Worm (Caenorhabditis elegans): Measurements from ENCODE around the gene rom-4.

DNA sequence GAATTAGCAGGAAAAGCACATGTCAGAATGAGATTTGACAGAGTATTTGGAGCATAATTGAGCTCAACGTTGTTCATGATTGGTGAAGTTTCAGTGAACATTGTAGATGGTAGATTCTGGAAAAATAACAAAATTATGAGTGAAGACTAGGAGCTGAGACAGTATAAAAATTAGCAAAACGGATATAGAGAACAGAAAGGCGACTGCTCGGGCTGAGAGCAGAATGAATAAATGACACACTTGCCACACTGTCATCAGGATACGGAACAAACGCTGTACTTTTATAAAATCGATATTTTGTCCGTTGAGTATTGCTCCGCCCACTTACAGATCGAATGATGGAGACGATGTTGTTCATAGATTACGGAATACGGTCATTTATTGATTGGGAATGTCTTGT, 29.4 kb downstream of the rom-4 start, which contains the start of gene dct-13:
- TF ChIP-seq unc-62 (GFP tag; optimal IDR thresholded peaks at IDR 0.05) (no peak), attf-5 (GFP tag; optimal IDR thresholded peaks at IDR 0.05) (no peak), ets-4 (GFP tag; optimal IDR thresholded peaks at IDR 0.05) (no peak), madf-6 (GFP tag; IDR thresholded peaks at IDR 0.05) (no peak), hrde-1 (tag; optimal IDR thresholded peaks at IDR 0.05; ENCODE audit: borderline replicate concordance) (no peak), cebp-2 (GFP tag; IDR thresholded peaks at IDR 0.05) (no peak), Y56A3A.18 (GFP tag; IDR thresholded peaks at IDR 0.05) (no peak), mxl-1 (tag; optimal IDR thresholded peaks at IDR 0.05) (no peak)
